Fruit fly (Drosophila melanogaster): ENCODE measurements around the gene CG17928.

CG17928 gene

dm6 chr2L:16834402-16834801 lies 43.0 kb downstream of the CG17928 start, which contains the start of gene CG13282:
CG13282 (minus strand) TSS chr2L:16834502.
- TF ChIP-seq lz (GFP tag; optimal IDR thresholded peaks at IDR 0.05): no peak
- no peak for TF ChIP-seq dac (GFP tag; optimal IDR thresholded peaks at IDR 0.05)
- TF ChIP-seq cyc (GFP tag; optimal IDR thresholded peaks at IDR 0.05): no peak
- no peak for TF ChIP-seq CG11294 (GFP tag; IDR thresholded peaks at IDR 0.05)
- no peak for TF ChIP-seq CG4318 (GFP tag; optimal IDR thresholded peaks at IDR 0.05)
- TF ChIP-seq fd59A (GFP tag; optimal IDR thresholded peaks at IDR 0.05): no peak
- no peak for TF ChIP-seq Sox14 (GFP tag; optimal IDR thresholded peaks at IDR 0.05)
- no peak for TF ChIP-seq Ets96B (tag; optimal IDR thresholded peaks at IDR 0.05)
- no peak for TF ChIP-seq Eip78C (GFP tag)
- TF ChIP-seq achi (GFP tag; optimal IDR thresholded peaks at IDR 0.05): no peak
- no peak for TF ChIP-seq Eip93F (GFP tag; optimal IDR thresholded peaks at IDR 0.05)
- TF ChIP-seq CG6163 (GFP tag; IDR thresholded peaks at IDR 0.05): no peak
- no peak for TF ChIP-seq Ets21C (GFP tag; optimal IDR thresholded peaks at IDR 0.05)
- no peak for TF ChIP-seq Smox (GFP tag; optimal IDR thresholded peaks at IDR 0.05)
- no peak for TF ChIP-seq CG16779 (tag; optimal IDR thresholded peaks at IDR 0.05)
- no peak for TF ChIP-seq CG8119 (GFP tag; IDR thresholded peaks at IDR 0.05)
- TF ChIP-seq CG3919 (GFP tag; optimal IDR thresholded peaks at IDR 0.05): no peak
- TF ChIP-seq vri (GFP tag; optimal IDR thresholded peaks at IDR 0.05): no peak

- TF ChIP-seq CG11762 (GFP tag; optimal IDR thresholded peaks at IDR 0.05; ENCODE audit: insufficient read depth) (no peak), Gug (GFP tag; IDR thresholded peaks at IDR 0.05) (no peak), cyc (GFP tag; optimal IDR thresholded peaks at IDR 0.05) (no peak), achi (GFP tag; optimal IDR thresholded peaks at IDR 0.05) (no peak), CG8119 (GFP tag; IDR thresholded peaks at IDR 0.05) (no peak), lz (GFP tag; optimal IDR thresholded peaks at IDR 0.05) (no peak), CG1621 (tag; optimal IDR thresholded peaks at IDR 0.05) (no peak), Smox (GFP tag; optimal IDR thresholded peaks at IDR 0.05) (no peak), OdsH (GFP tag; optimal IDR thresholded peaks at IDR 0.05) (no peak), CG8319 (GFP tag; optimal IDR thresholded peaks at IDR 0.05) (no peak), dac (GFP tag; optimal IDR thresholded peaks at IDR 0.05) (no peak), ss (GFP tag; optimal IDR thresholded peaks at IDR 0.05) (no peak), Eip93F (GFP tag; optimal IDR thresholded peaks at IDR 0.05) (no peak), CG31627 (GFP tag; optimal IDR thresholded peaks at IDR 0.05) (no peak), vri (GFP tag; optimal IDR thresholded peaks at IDR 0.05) (no peak)
Measured at dm6 chr2L:16837158-16837557, 45.8 kb downstream of the CG17928 start, which contains the start of gene Nepl9. Nepl9 (minus strand) TSS chr2L:16837258.

- TF ChIP-seq net (GFP tag; optimal IDR thresholded peaks at IDR 0.05) (no peak), fkh (GFP tag; optimal IDR thresholded peaks at IDR 0.05) (no peak), CG11294 (GFP tag; IDR thresholded peaks at IDR 0.05) (no peak), CG15336 (GFP tag; IDR thresholded peaks at IDR 0.05) (no peak), CG32006 (GFP tag; optimal IDR thresholded peaks at IDR 0.05) (no peak), Eip93F (GFP tag; optimal IDR thresholded peaks at IDR 0.05) (no peak), Sox15 (GFP tag; optimal IDR thresholded peaks at IDR 0.05) (no peak), acj6 (GFP tag; optimal IDR thresholded peaks at IDR 0.05) (no peak), Smox (GFP tag; optimal IDR thresholded peaks at IDR 0.05) (no peak), Lpt (GFP tag; optimal IDR thresholded peaks at IDR 0.05) (no peak), CG6808 (GFP tag; optimal IDR thresholded peaks at IDR 0.05) (no peak), CG1621 (tag; optimal IDR thresholded peaks at IDR 0.05) (no peak), CG16779 (tag; optimal IDR thresholded peaks at IDR 0.05) (no peak), Eip78C (GFP tag) (no peak), salr (GFP tag; optimal IDR thresholded peaks at IDR 0.05) (no peak), CG6792 (GFP tag; optimal IDR thresholded peaks at IDR 0.05) (no peak)
Measured at dm6 chr2L:16837672-16838071, 46.3 kb downstream of the CG17928 start, which contains the start of the genes SclA and SclB. SclA (plus strand) TSS chr2L:16837972. SclB (plus strand) TSS chr2L:16837972.

dm6 chr2L:16839665-16840064 lies 48.3 kb downstream of the CG17928 start:
- TF ChIP-seq fd85E (GFP tag; optimal IDR thresholded peaks at IDR 0.05) (no peak), topi (GFP tag; optimal IDR thresholded peaks at IDR 0.05) (no peak), CG7368 (GFP tag; optimal IDR thresholded peaks at IDR 0.05) (no peak), Lpt (GFP tag; optimal IDR thresholded peaks at IDR 0.05) (no peak), achi (GFP tag; optimal IDR thresholded peaks at IDR 0.05) (no peak), Eip78C (GFP tag) (no peak), Blimp-1 (GFP tag; optimal IDR thresholded peaks at IDR 0.05) (no peak), Gug (GFP tag; IDR thresholded peaks at IDR 0.05) (no peak), CG11902 (GFP tag; optimal IDR thresholded peaks at IDR 0.05) (no peak), CG8119 (GFP tag; IDR thresholded peaks at IDR 0.05) (no peak), Smox (GFP tag; optimal IDR thresholded peaks at IDR 0.05) (no peak), Ets96B (tag; optimal IDR thresholded peaks at IDR 0.05) (no peak), spab (GFP tag; optimal IDR thresholded peaks at IDR 0.05) (no peak), Met (GFP tag; optimal IDR thresholded peaks at IDR 0.05) (no peak), CG4318 (GFP tag; optimal IDR thresholded peaks at IDR 0.05) (no peak), dac (GFP tag; optimal IDR thresholded peaks at IDR 0.05) (no peak), Ets21C (GFP tag; optimal IDR thresholded peaks at IDR 0.05) (no peak)
